Fruit fly (Drosophila melanogaster) whole organism, pupa: ENCODE measurements around the gene CG4364.

Experiments used
- CG14655 ChIP-seq: fragments of 200-800 bp; sonication (Bioruptor generic); optimal IDR thresholded peaks from 3 replicates; lab custom pipeline; 2017; ENCODE audit warnings: mild to moderate bottlenecking, missing biosample characterization, missing genetic modification reagents, missing genetic modification characterization
- CG34367 ChIP-seq: fragments of 200-800 bp; sonication (Bioruptor generic); optimal IDR thresholded peaks from 2 replicates; lab custom pipeline; 2018; ENCODE audit warnings: missing biosample characterization, mild to moderate bottlenecking, missing genetic modification characterization
- CG4496 ChIP-seq: fragments of 200-800 bp; sonication (Bioruptor generic); IDR thresholded peaks from 3 replicates; pipeline ENCODE4 v1.3.6; 2022; ENCODE audit warnings: missing biosample characterization, missing genetic modification characterization
- CG9948 ChIP-seq: fragments of 200-800 bp; sonication (Bioruptor generic); optimal IDR thresholded peaks from 2 replicates; lab custom pipeline; 2018; ENCODE audit warnings: missing biosample characterization, mild to moderate bottlenecking, missing genetic modification characterization, moderate library complexity
- Pif1A ChIP-seq: fragments of 200-800 bp; sonication (Bioruptor generic); optimal IDR thresholded peaks from 3 replicates; lab custom pipeline; 2016; ENCODE audit warnings: missing biosample characterization, missing genetic modification characterization
- Pif1B ChIP-seq: fragments of 200-800 bp; sonication (Bioruptor generic); optimal IDR thresholded peaks from 3 replicates; lab custom pipeline; 2016; ENCODE audit warnings: missing biosample characterization, missing genetic modification characterization
- fd96Ca ChIP-seq: fragments of 200-800 bp; sonication (Bioruptor generic); IDR thresholded peaks from 3 replicates; pipeline ENCODE4 v1.3.6; 2022; ENCODE audit warnings: missing biosample characterization, missing genetic modification characterization

DNA sequence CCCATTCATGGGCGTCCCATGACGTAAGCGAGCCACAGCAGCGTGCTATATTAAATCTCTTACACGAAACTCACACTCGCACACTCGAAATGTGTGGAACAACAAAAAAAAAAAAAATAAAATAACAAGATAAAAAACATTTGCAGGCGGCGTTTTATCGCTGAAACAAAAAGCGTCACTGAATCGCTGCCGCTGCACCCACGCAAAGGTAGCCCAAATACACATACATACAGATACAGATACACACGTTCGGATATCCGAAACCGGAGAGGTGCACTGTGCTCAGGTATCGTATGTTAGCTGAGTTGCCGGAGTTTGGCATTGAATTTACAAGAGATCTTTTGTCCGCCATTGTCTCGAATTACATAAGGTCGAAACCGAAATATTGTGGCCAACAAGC lies 25.1 kb downstream of the CG4364 start:
- TF ChIP-seq fd96Ca (GFP tag; lab: Robert Waterston, UW) (no peak), CG34367 (tag; lab: Kevin White, UChicago) (no peak), CG14655 (GFP tag; lab: Kevin White, UChicago) (no peak), Pif1B (GFP tag; lab: Kevin White, UChicago) (no peak), CG4496 (GFP tag; lab: Robert Waterston, UW) (no peak), CG9948 (tag; lab: Kevin White, UChicago) (no peak), Pif1A (GFP tag; lab: Kevin White, UChicago) (no peak)
